Worm (Caenorhabditis elegans) whole organism, late embryonic: ENCODE results near the gene B0303.16.

Experiments used
- C08G9.2 ChIP-seq: sonication (generic microtip); optimal IDR thresholded peaks from 2 replicates; lab custom pipeline; 2016; ENCODE audit warnings: mild to moderate bottlenecking, missing genetic modification characterization, moderate library complexity, missing compliant biosample characterization
- C38D4.7 ChIP-seq: fragments of 200-800 bp; sonication (Bioruptor generic); optimal IDR thresholded peaks from 2 replicates; lab custom pipeline; 2018; ENCODE audit warnings: mild to moderate bottlenecking, missing genetic modification characterization, moderate library complexity, missing compliant biosample characterization
- F13H6.1 ChIP-seq: sonication (generic microtip); optimal IDR thresholded peaks from 2 replicates; lab custom pipeline; 2016; ENCODE audit warnings: missing genetic modification characterization, missing compliant biosample characterization
- Y22D7AL.16 ChIP-seq: sonication (generic microtip); optimal IDR thresholded peaks from 2 replicates; lab custom pipeline; 2016; ENCODE audit warnings: missing genetic modification characterization, missing compliant biosample characterization
- ceh-18 ChIP-seq: sonication (generic microtip); optimal IDR thresholded peaks from 2 replicates; lab custom pipeline; 2016; ENCODE audit warnings: missing genetic modification characterization, missing compliant biosample characterization
- ceh-19 ChIP-seq: fragments of 200-800 bp; sonication (Bioruptor generic); optimal IDR thresholded peaks from 2 replicates; lab custom pipeline; 2018; ENCODE audit warnings: mild to moderate bottlenecking, missing genetic modification characterization, missing compliant biosample characterization
- ceh-30 ChIP-seq: fragments of 150-350 bp; optimal IDR thresholded peaks from 2 replicates; lab custom pipeline; 2014; ENCODE audit warnings: missing biosample characterization, missing genetic modification characterization
- ceh-31 ChIP-seq: sonication (generic microtip); optimal IDR thresholded peaks from 2 replicates; lab custom pipeline; 2016; ENCODE audit warnings: missing genetic modification characterization, missing compliant biosample characterization
- ceh-45 ChIP-seq: fragments of 200-800 bp; sonication (Bioruptor generic); IDR thresholded peaks from 2 replicates; pipeline ENCODE4 v1.3.6; 2022; ENCODE audit warnings: missing genetic modification reagents, missing genetic modification characterization, missing compliant biosample characterization
- ceh-48 ChIP-seq: sonication (generic microtip); optimal IDR thresholded peaks from 2 replicates; lab custom pipeline; 2016; ENCODE audit warnings: missing genetic modification characterization, inconsistent platforms, missing compliant biosample characterization
- ceh-6 ChIP-seq: fragments of 200-800 bp; sonication (Bioruptor generic); optimal IDR thresholded peaks from 2 replicates; lab custom pipeline; 2018; ENCODE audit warnings: mild to moderate bottlenecking, missing genetic modification characterization, missing compliant biosample characterization
- ceh-9 ChIP-seq: sonication (generic microtip); optimal IDR thresholded peaks from 2 replicates; lab custom pipeline; 2016; ENCODE audit warnings: mild to moderate bottlenecking, missing genetic modification characterization, inconsistent platforms, missing compliant biosample characterization
- che-1 ChIP-seq: sonication (generic microtip); optimal IDR thresholded peaks from 2 replicates; lab custom pipeline; 2016; ENCODE audit warnings: mild to moderate bottlenecking, missing genetic modification characterization, missing compliant biosample characterization
- dmd-4 ChIP-seq: sonication (generic microtip); optimal IDR thresholded peaks from 2 replicates; lab custom pipeline; 2016; ENCODE audit warnings: borderline replicate concordance, missing genetic modification characterization, missing compliant biosample characterization
- dve-1 ChIP-seq: sonication (generic microtip); optimal IDR thresholded peaks from 2 replicates; lab custom pipeline; 2017; ENCODE audit warnings: antibody characterized with exemption, mild to moderate bottlenecking, missing genetic modification characterization, missing compliant biosample characterization
- elt-2 ChIP-seq: sonication (generic microtip); optimal IDR thresholded peaks from 2 replicates; lab custom pipeline; 2016; ENCODE audit warnings: missing genetic modification reagents, missing genetic modification characterization, missing compliant biosample characterization
- fax-1 ChIP-seq: sonication (generic microtip); optimal IDR thresholded peaks from 2 replicates; lab custom pipeline; 2016; ENCODE audit warnings: missing genotype, missing genetic modification characterization, missing compliant biosample characterization
- fkh-10 ChIP-seq: fragments of 150-350 bp; optimal IDR thresholded peaks from 2 replicates; lab custom pipeline; 2014; ENCODE audit warnings: missing biosample characterization, missing genetic modification reagents, missing genetic modification characterization
- hlh-15 ChIP-seq: sonication (generic microtip); optimal IDR thresholded peaks from 2 replicates; lab custom pipeline; 2016; ENCODE audit warnings: missing genetic modification characterization, missing compliant biosample characterization
- hlh-6 ChIP-seq: sonication (generic microtip); optimal IDR thresholded peaks from 2 replicates; lab custom pipeline; 2016; ENCODE audit warnings: missing genotype, missing genetic modification characterization, missing compliant biosample characterization
- hlh-8 ChIP-seq: sonication (generic microtip); optimal IDR thresholded peaks from 2 replicates; lab custom pipeline; 2016; ENCODE audit warnings: missing genotype, missing genetic modification characterization, missing compliant biosample characterization
- lim-6 ChIP-seq: sonication (generic microtip); optimal IDR thresholded peaks from 2 replicates; lab custom pipeline; 2016; ENCODE audit warnings: missing genetic modification characterization, missing compliant biosample characterization
- madf-2 ChIP-seq: sonication (generic microtip); optimal IDR thresholded peaks from 2 replicates; lab custom pipeline; 2017; ENCODE audit warnings: missing genetic modification characterization, missing compliant biosample characterization
- nhr-11 ChIP-seq: fragments of 150-350 bp; optimal IDR thresholded peaks from 2 replicates; lab custom pipeline; 2014; ENCODE audit warnings: missing biosample characterization, missing genetic modification characterization
- nhr-232 ChIP-seq: sonication (generic microtip); optimal IDR thresholded peaks from 2 replicates; lab custom pipeline; 2016; ENCODE audit warnings: missing genetic modification characterization, missing compliant biosample characterization
- npax-4 ChIP-seq: sonication (generic microtip); optimal IDR thresholded peaks from 2 replicates; lab custom pipeline; 2016; ENCODE audit warnings: missing genetic modification characterization, missing compliant biosample characterization
- pat-9 ChIP-seq: fragments of 200-800 bp; sonication (Bioruptor generic); optimal IDR thresholded peaks from 2 replicates; lab custom pipeline; 2018; ENCODE audit warnings: mild to moderate bottlenecking, missing genetic modification characterization, moderate library complexity, missing compliant biosample characterization
- pax-1 ChIP-seq: fragments of 150-350 bp; optimal IDR thresholded peaks from 2 replicates; lab custom pipeline; 2014; ENCODE audit warnings: missing biosample characterization, missing genetic modification characterization
- pha-4 ChIP-seq: fragments of 150-350 bp; optimal IDR thresholded peaks from 2 replicates; lab custom pipeline; 2018; ENCODE audit warnings: missing biosample characterization, missing genetic modification reagents, missing genetic modification characterization
- pqm-1 ChIP-seq: sonication (generic microtip); optimal IDR thresholded peaks from 2 replicates; lab custom pipeline; 2016; ENCODE audit warnings: missing genetic modification characterization, missing compliant biosample characterization
- pros-1 ChIP-seq: fragments of 150-350 bp; optimal IDR thresholded peaks from 2 replicates; lab custom pipeline; 2014; ENCODE audit warnings: missing biosample characterization, missing genetic modification reagents, missing genetic modification characterization
- rnt-1 ChIP-seq: sonication (generic microtip); optimal IDR thresholded peaks from 2 replicates; lab custom pipeline; 2016; ENCODE audit warnings: missing genetic modification characterization, missing compliant biosample characterization
- sox-2 ChIP-seq: fragments of 200-800 bp; sonication (Bioruptor generic); IDR thresholded peaks from 2 replicates; pipeline ENCODE4 v1.3.6; 2022; ENCODE audit warnings: missing genetic modification reagents, missing genetic modification characterization, missing compliant biosample characterization
- syd-9 ChIP-seq: sonication (generic microtip); optimal IDR thresholded peaks from 2 replicates; lab custom pipeline; 2016; ENCODE audit warnings: mild to moderate bottlenecking, missing genetic modification characterization, moderate library complexity, missing compliant biosample characterization
- unc-3 ChIP-seq, 2 experiments: fragments of 200-800 bp in 1 of 2; sonication (Bioruptor generic) in 1 of 2; sonication (generic microtip) in 1 of 2; conservative IDR thresholded peaks in 1 of 2; optimal IDR thresholded peaks in 1 of 2; 2 replicates each; pipeline versions ENCODE4 v1.3.6 to Lab custom; 2016 to 2022; ENCODE audit warnings: missing compliant biosample characterization in 2 of 2, missing genetic modification characterization in 2 of 2, missing genetic modification reagents in 1 of 2
- unc-42 ChIP-seq: sonication (generic microtip); optimal IDR thresholded peaks from 2 replicates; lab custom pipeline; 2016; ENCODE audit warnings: missing genotype, missing genetic modification characterization, missing compliant biosample characterization
- ztf-16 ChIP-seq: sonication (generic microtip); optimal IDR thresholded peaks from 2 replicates; lab custom pipeline; 2017; ENCODE audit warnings: missing genetic modification characterization, missing compliant biosample characterization

Gene B0303.16

DNA sequence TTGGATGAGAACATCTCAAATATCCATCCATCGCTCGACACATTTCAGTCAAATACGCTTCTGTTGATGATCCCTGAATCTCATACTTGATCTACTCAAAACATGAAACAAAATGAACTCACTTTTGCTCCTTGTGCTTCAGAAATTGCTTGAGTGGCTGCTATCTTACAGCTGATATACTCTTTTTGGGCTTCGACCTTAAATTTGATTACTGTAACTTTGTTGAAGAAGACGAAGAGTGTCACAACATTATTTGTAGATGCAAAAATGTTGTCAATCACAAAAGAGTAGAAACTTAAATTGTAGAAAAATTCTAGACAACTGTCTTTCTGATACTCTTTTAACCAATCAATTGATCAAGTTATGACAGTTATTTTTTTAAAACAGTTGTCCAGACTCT lies 37.7 kb downstream of the B0303.16 start:
- no peak for TF ChIP-seq ceh-18
- no peak for TF ChIP-seq C38D4.7 (GFP tag; lab: Kevin White, UChicago)
- no peak for TF ChIP-seq ceh-31 (tag; lab: Kevin White, UChicago)
- no peak for TF ChIP-seq lim-6 (tag; lab: Kevin White, UChicago)
- no peak for TF ChIP-seq F13H6.1 (tag; lab: Kevin White, UChicago)
- TF ChIP-seq ceh-30: no peak
- no peak for TF ChIP-seq C08G9.2 (tag; lab: Kevin White, UChicago)
- TF ChIP-seq fax-1 (tag; lab: Kevin White, UChicago): no peak
- no peak for TF ChIP-seq rnt-1 (tag; lab: Kevin White, UChicago)
- no peak for TF ChIP-seq elt-2 (tag; lab: Kevin White, UChicago)
- no peak for TF ChIP-seq pat-9
- no peak for TF ChIP-seq ceh-6 (GFP tag; lab: Kevin White, UChicago)
- TF ChIP-seq ztf-16 (tag; lab: Kevin White, UChicago): no peak
- TF ChIP-seq npax-4: no peak
- TF ChIP-seq dmd-4 (tag; lab: Kevin White, UChicago): no peak
- no peak for TF ChIP-seq nhr-11 (tag; lab: Kevin White, UChicago)
- TF ChIP-seq dve-1: no peak

DNA sequence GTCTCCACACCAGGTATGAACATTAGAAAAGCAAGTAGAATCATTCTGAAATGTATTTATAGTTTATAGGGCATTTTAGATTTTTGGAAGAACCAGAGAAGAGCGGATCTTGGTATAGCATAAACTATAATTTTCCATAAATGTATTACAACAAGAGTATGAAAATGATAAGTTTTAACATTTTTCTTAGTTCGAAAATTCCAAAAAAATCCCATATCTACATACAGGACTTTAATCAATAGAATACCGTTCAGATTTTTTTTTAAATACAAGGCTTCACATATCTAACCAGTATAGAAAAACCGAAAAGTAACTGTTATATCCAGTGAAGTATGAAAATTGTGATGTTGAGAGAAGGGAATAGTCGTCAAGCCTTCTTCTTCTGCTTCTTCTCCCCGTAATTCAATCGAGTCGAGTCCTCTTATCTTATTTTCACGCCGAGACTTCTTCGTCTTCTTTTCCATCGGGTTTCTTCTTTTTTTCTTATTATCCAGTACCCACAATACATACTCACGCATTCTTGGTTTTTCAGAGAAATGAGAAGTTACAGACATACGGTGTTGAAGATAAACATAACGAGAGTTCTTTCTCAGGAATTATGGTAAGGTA lies 39.0 kb downstream of the B0303.16 start, which contains the start of gene ZK370.6:
TSS of gene ZK370.6 (minus strand) at position 51 of the 609 bp plus-strand sequence.
- TF ChIP-seq pros-1 (tag; lab: Kevin White, UChicago) (no peak), hlh-6 (tag; lab: Kevin White, UChicago) (no peak), pha-4 (no peak), unc-42 (tag; lab: Kevin White, UChicago) (peak; percentile 91)

- TF ChIP-seq ceh-48 (tag; lab: Kevin White, UChicago) (no peak), syd-9 (no peak), unc-3 (GFP tag; conservative IDR thresholded peaks at IDR 0.05; lab: Robert Waterston, UW) (no peak), unc-3 (tag; optimal IDR thresholded peaks at IDR 0.05; lab: Kevin White, UChicago) (no peak), ceh-6 (GFP tag; lab: Kevin White, UChicago) (no peak), npax-4 (no peak), pqm-1 (tag; lab: Kevin White, UChicago) (no peak), fkh-10 (GFP tag; lab: Kevin White, UChicago) (no peak), che-1 (tag; lab: Kevin White, UChicago) (no peak), Y22D7AL.16 (tag; lab: Kevin White, UChicago) (no peak), hlh-15 (tag; lab: Kevin White, UChicago) (no peak), pha-4 (no peak), sox-2 (GFP tag; lab: Robert Waterston, UW) (no peak)
- TF ChIP-seq, all 69 proteins: peak for 0
These were observed 39.9 kb downstream of the B0303.16 start for ce11 chrIII:8744765-8745164.

ce11 chrIII:8745214-8745613 lies 40.3 kb downstream of the B0303.16 start:
- TF ChIP-seq nhr-232 (tag; lab: Kevin White, UChicago): no peak
- no peak for TF ChIP-seq rnt-1 (tag; lab: Kevin White, UChicago)
- no peak for TF ChIP-seq ceh-31 (tag; lab: Kevin White, UChicago)
- TF ChIP-seq elt-2 (tag; lab: Kevin White, UChicago): no peak
- TF ChIP-seq npax-4: no peak
- no peak for TF ChIP-seq ceh-18
- TF ChIP-seq madf-2 (tag; lab: Kevin White, UChicago): no peak
- TF ChIP-seq hlh-6 (tag; lab: Kevin White, UChicago): no peak
- TF ChIP-seq hlh-8: no peak
- TF ChIP-seq lim-6 (tag; lab: Kevin White, UChicago): no peak
- no peak for TF ChIP-seq ceh-45
- TF ChIP-seq ceh-9 (tag; lab: Kevin White, UChicago): no peak
- no peak for TF ChIP-seq unc-3 (GFP tag; conservative IDR thresholded peaks at IDR 0.05; lab: Robert Waterston, UW)
- no peak for TF ChIP-seq unc-3 (tag; optimal IDR thresholded peaks at IDR 0.05; lab: Kevin White, UChicago)
- no peak for TF ChIP-seq fkh-10 (GFP tag; lab: Kevin White, UChicago)
- no peak for TF ChIP-seq pax-1 (tag; lab: Kevin White, UChicago)
- TF ChIP-seq nhr-11 (tag; lab: Kevin White, UChicago): no peak
- no peak for TF ChIP-seq sox-2 (GFP tag; lab: Robert Waterston, UW)
- TF ChIP-seq ceh-19 (GFP tag; lab: Kevin White, UChicago): no peak
